Fruit fly (Drosophila melanogaster): Measurements from ENCODE around the gene PGAP5.

PGAP5 gene

dm6 chr2L:8162307-8163024 is 36.2 kb upstream of the PGAP5 start, which contains the start of gene Acbp1 (continued):
- TF ChIP-seq lilli (GFP tag; optimal IDR thresholded peaks at IDR 0.05) (peak; percentile 97), CG14667 (GFP tag; IDR thresholded peaks at IDR 0.05) (peak; percentile 80), slbo (GFP tag; IDR thresholded peaks at IDR 0.05) (peak; percentile 94), pros (GFP tag; optimal IDR thresholded peaks at IDR 0.05) (peak; percentile 93), prd (optimal IDR thresholded peaks at IDR 0.05) (no peak), prd (GFP tag; IDR thresholded peaks at IDR 0.05) (peak; percentile 92), CG10959 (GFP tag; IDR thresholded peaks at IDR 0.05) (peak; percentile 79), Nf-YA (GFP tag; IDR thresholded peaks at IDR 0.05) (peak; percentile 81), pzg (GFP tag; optimal IDR thresholded peaks at IDR 0.05) (peak; percentile 94), seq (GFP tag; IDR thresholded peaks at IDR 0.05) (peak; percentile 93), esg (GFP tag; conservative IDR thresholded peaks at IDR 0.05) (peak; percentile 88), CG5245 (GFP tag; optimal IDR thresholded peaks at IDR 0.05) (peak; percentile 70), MTF-1 (GFP tag; optimal IDR thresholded peaks at IDR 0.05; ENCODE audit: borderline replicate concordance) (peak; percentile 88), Awh (GFP tag; IDR thresholded peaks at IDR 0.05) (peak; percentile 86), kni (GFP tag; optimal IDR thresholded peaks at IDR 0.05) (peak; percentile 96), gce (GFP tag; IDR thresholded peaks at IDR 0.05) (peak; percentile 89), H2.0 (GFP tag; IDR thresholded peaks at IDR 0.05) (peak; percentile 76), CG8089 (GFP tag; optimal IDR thresholded peaks at IDR 0.05) (peak; percentile 92), unpg (GFP tag; optimal IDR thresholded peaks at IDR 0.05) (peak; percentile 99), CG4820 (GFP tag; optimal IDR thresholded peaks at IDR 0.05) (peak; percentile 100), al (GFP tag; IDR thresholded peaks at IDR 0.05) (peak; percentile 87), CG10654 (GFP tag; optimal IDR thresholded peaks at IDR 0.05) (peak; percentile 92), HmgZ (tag; optimal IDR thresholded peaks at IDR 0.05) (peak; percentile 97), CG12769 (tag; optimal IDR thresholded peaks at IDR 0.05) (peak; percentile 97), wdn (GFP tag; IDR thresholded peaks at IDR 0.05) (peak; percentile 86), knrl (GFP tag; IDR thresholded peaks at IDR 0.05; ENCODE audit: partially characterized antibody) (peak; percentile 77), CG2712 (tag; optimal IDR thresholded peaks at IDR 0.05) (peak; percentile 99), lmd (GFP tag; IDR thresholded peaks at IDR 0.05) (peak; percentile 93), dimm (GFP tag; IDR thresholded peaks at IDR 0.05) (peak; percentile 79), ro (GFP tag; IDR thresholded peaks at IDR 0.05) (peak; percentile 77; the same call in 1 of the 2 replicates), onecut (GFP tag; IDR thresholded peaks at IDR 0.05) (peak; percentile 88), Antp (GFP tag; optimal IDR thresholded peaks at IDR 0.05) (peak; percentile 97), Eip74EF (GFP tag; optimal IDR thresholded peaks at IDR 0.05) (peak in 1 of 2 experiments; percentile 99), Asciz (GFP tag; optimal IDR thresholded peaks at IDR 0.05) (peak; percentile 97), CG1602 (GFP tag; optimal IDR thresholded peaks at IDR 0.05) (peak; percentile 86), CG3838 (GFP tag; optimal IDR thresholded peaks at IDR 0.05) (peak; percentile 82), cato (GFP tag; optimal IDR thresholded peaks at IDR 0.05; ENCODE audit: borderline replicate concordance) (peak; percentile 86), CG16815 (GFP tag; optimal IDR thresholded peaks at IDR 0.05) (peak; percentile 86), CoRest (tag; optimal IDR thresholded peaks at IDR 0.05) (peak; percentile 97), CG7372 (GFP tag; IDR thresholded peaks at IDR 0.05) (peak; percentile 90), CG3726 (GFP tag; IDR thresholded peaks at IDR 0.05) (peak; percentile 70; the same call in 2 of the 3 replicates), CG34224 (GFP tag; IDR thresholded peaks at IDR 0.05; ENCODE audit: partially characterized antibody) (peak; percentile 83; the same call in 2 of the 3 replicates), vvl (GFP tag; IDR thresholded peaks at IDR 0.05) (peak; percentile 95), Dip3 (GFP tag; optimal IDR thresholded peaks at IDR 0.05) (peak; percentile 95), CG7271 (tag; optimal IDR thresholded peaks at IDR 0.05) (peak; percentile 89), CG8924 (tag; optimal IDR thresholded peaks at IDR 0.05) (peak; percentile 99), row (GFP tag; IDR thresholded peaks at IDR 0.05) (peak; percentile 97), aop (GFP tag; IDR thresholded peaks at IDR 0.05) (peak; percentile 75), slou (GFP tag; optimal IDR thresholded peaks at IDR 0.05) (peak; percentile 74), Doc2 (GFP tag; IDR thresholded peaks at IDR 0.05) (no peak)
